Fruit fly (Drosophila melanogaster) whole organism, wandering third instar larva: ENCODE data around the gene PH4alphaMP.

Source experiments
- CG9705 ChIP-seq: fragments of 200-800 bp; sonication (Bioruptor generic); optimal IDR thresholded peaks from 2 replicates; lab custom pipeline; 2018; ENCODE audit warnings: missing biosample characterization, mild to moderate bottlenecking, missing genetic modification characterization
- CrebA ChIP-seq: fragments of 200-800 bp; sonication (Bioruptor generic); optimal IDR thresholded peaks from 2 replicates; lab custom pipeline; 2016; ENCODE audit warnings: missing biosample characterization, mild to moderate bottlenecking, missing genetic modification characterization, borderline replicate concordance
- Dfd ChIP-seq: fragments of >200 bp; optimal IDR thresholded peaks from 2 replicates; lab custom pipeline; 2017; ENCODE audit warnings: missing biosample characterization, missing genetic modification characterization
- GATAd ChIP-seq: sonication (Bioruptor generic); optimal IDR thresholded peaks from 2 replicates; lab custom pipeline; 2016; ENCODE audit warnings: missing biosample characterization, missing genetic modification characterization
- Hr83 ChIP-seq: fragments of 200-300 bp; sonication (Bioruptor generic); optimal IDR thresholded peaks from 2 replicates; lab custom pipeline; 2016; ENCODE audit warnings: missing biosample characterization, mild to moderate bottlenecking, missing genetic modification characterization, moderate library complexity; ENCODE audit not compliant: poor library complexity, severe bottlenecking
- Jra ChIP-seq: sonication (Bioruptor generic); optimal IDR thresholded peaks from 2 replicates; lab custom pipeline; 2016; ENCODE audit warnings: missing biosample characterization, missing genetic modification characterization
- Myc ChIP-seq: fragments of >200 bp; optimal IDR thresholded peaks from 2 replicates; lab custom pipeline; 2017
- N ChIP-seq: fragments of >200 bp; optimal IDR thresholded peaks from 2 replicates; lab custom pipeline; 2018; ENCODE audit warnings: missing biosample characterization, missing external identifiers, missing genetic modification characterization
- OdsH ChIP-seq: fragments of 200-800 bp; sonication (Bioruptor generic); optimal IDR thresholded peaks from 2 replicates; lab custom pipeline; 2016; ENCODE audit warnings: missing biosample characterization, mild to moderate bottlenecking, missing genetic modification characterization
- Rel ChIP-seq, 2 experiments: fragments of 200-800 bp; sonication (Bioruptor generic) in 1 of 2; optimal IDR thresholded peaks; 2 replicates in 1 of 2; 3 replicates in 1 of 2; lab custom pipeline; 2016 to 2019; ENCODE audit warnings: mild to moderate bottlenecking in 2 of 2, missing biosample characterization in 2 of 2, missing genetic modification characterization in 2 of 2, moderate library complexity in 1 of 2
- Sp1 ChIP-seq: fragments of 200-800 bp; sonication (Bioruptor generic); optimal IDR thresholded peaks from 3 replicates; lab custom pipeline; 2019; ENCODE audit warnings: missing biosample characterization, mild to moderate bottlenecking, missing genetic modification characterization, moderate library complexity
- Vsx2 ChIP-seq: fragments of 200-300, 225-300 bp; sonication (Bioruptor generic); optimal IDR thresholded peaks from 2 replicates; lab custom pipeline; 2018; ENCODE audit warnings: missing biosample characterization, missing genetic modification characterization; ENCODE audit not compliant: partially characterized antibody
- brk ChIP-seq: fragments of 200-800 bp; sonication (Bioruptor generic); optimal IDR thresholded peaks from 2 replicates; lab custom pipeline; 2016; ENCODE audit warnings: missing biosample characterization, mild to moderate bottlenecking, missing genetic modification characterization
- dmrt93B ChIP-seq: fragments of 200-800 bp; sonication (Bioruptor generic); optimal IDR thresholded peaks from 2 replicates; lab custom pipeline; 2018; ENCODE audit warnings: missing biosample characterization, mild to moderate bottlenecking, missing genetic modification characterization
- dsf ChIP-seq: sonication (Bioruptor generic); optimal IDR thresholded peaks from 2 replicates; lab custom pipeline; 2016; ENCODE audit warnings: missing biosample characterization, missing genetic modification characterization, borderline replicate concordance
- ey ChIP-seq: fragments of 200-800 bp; sonication (Bioruptor generic); optimal IDR thresholded peaks from 2 replicates; lab custom pipeline; 2016; ENCODE audit warnings: missing biosample characterization, missing genetic modification characterization
- foxo ChIP-seq, 2 experiments: fragments of 200-800 bp; sonication (Bioruptor generic); optimal IDR thresholded peaks; 2 replicates in 1 of 2; 3 replicates in 1 of 2; lab custom pipeline; 2016 to 2017; ENCODE audit warnings: missing biosample characterization in 2 of 2, missing genetic modification characterization in 2 of 2
- h ChIP-seq: fragments of 200-800 bp; sonication (Bioruptor generic); optimal IDR thresholded peaks from 3 replicates; lab custom pipeline; 2016; ENCODE audit warnings: missing biosample characterization, mild to moderate bottlenecking, missing genetic modification characterization
- lola ChIP-seq: fragments of >200 bp; optimal IDR thresholded peaks from 2 replicates; lab custom pipeline; 2017; ENCODE audit warnings: missing biosample characterization, missing genetic modification characterization
- sage ChIP-seq: fragments of 200-800 bp; sonication (Bioruptor generic); optimal IDR thresholded peaks from 2 replicates; lab custom pipeline; 2016; ENCODE audit warnings: missing biosample characterization, mild to moderate bottlenecking, missing genetic modification characterization
- tai ChIP-seq: sonication (Bioruptor generic); optimal IDR thresholded peaks from 2 replicates; lab custom pipeline; 2016; ENCODE audit warnings: missing biosample characterization, missing genetic modification characterization
- usp ChIP-seq: fragments of >200 bp; optimal IDR thresholded peaks from 2 replicates; lab custom pipeline; 2017; ENCODE audit warnings: missing biosample characterization, missing genetic modification characterization
- woc ChIP-seq: sonication (Bioruptor generic); optimal IDR thresholded peaks from 2 replicates; lab custom pipeline; 2016; ENCODE audit warnings: missing biosample characterization, mild to moderate bottlenecking, missing genetic modification characterization

Gene PH4alphaMP

DNA sequence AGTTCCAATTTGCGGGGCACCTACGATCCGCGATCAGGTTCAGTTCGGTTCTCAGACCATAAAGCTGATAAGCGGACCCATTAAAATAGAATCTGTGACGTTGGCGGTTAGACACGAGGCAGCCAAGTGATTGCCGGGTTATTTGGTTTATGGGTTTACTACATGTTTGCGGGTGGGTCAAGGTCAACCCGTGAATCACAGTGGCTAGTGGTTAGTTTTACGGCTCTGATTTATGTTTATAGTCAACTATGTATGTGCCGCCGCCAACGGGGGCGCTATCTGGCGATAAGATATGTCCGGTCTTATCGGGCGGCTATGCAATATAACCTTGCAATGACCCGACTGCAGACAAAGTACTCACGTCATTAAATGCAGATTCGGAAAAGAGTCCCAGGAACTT is 46.5 kb downstream of the PH4alphaMP start:
- TF ChIP-seq CrebA (peak; percentile 22), brk (GFP tag; lab: Kevin White, UChicago) (no peak), sage (no peak)

DNA sequence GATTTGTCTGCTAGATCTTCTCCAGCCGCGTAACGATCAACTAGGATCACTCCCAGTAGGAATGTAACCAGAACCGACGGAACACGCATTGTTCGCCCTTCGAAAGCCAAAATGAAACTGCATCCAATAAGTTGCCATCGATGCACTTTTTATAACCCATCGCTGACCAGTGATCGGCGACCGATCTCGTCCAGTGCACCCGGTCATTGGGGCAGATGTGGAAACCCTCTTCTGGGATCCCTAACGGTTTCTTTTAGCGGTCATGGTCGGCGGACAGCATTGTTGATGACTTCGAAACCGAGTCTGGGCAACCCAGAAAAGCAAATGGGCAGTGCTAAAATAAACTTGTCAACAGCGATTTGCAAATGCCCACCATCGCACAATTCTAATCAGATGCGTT is 51.0 kb downstream of the PH4alphaMP start, which contains the start of gene Osi23:
TSS of gene Osi23 (minus strand) at position 101 of the 400 bp plus-strand sequence.
- TF ChIP-seq h (GFP tag; lab: Kevin White, UChicago): no peak
- no peak for TF ChIP-seq dmrt93B (GFP tag; lab: Kevin White, UChicago)
- no peak for TF ChIP-seq GATAd (GFP tag; lab: Kevin White, UChicago)
- no peak for TF ChIP-seq foxo (GFP tag; optimal IDR thresholded peaks at IDR 0.05; lab: Kevin White, UChicago)
- no peak for TF ChIP-seq lola
- TF ChIP-seq, all 38 proteins: peak for 0

DNA sequence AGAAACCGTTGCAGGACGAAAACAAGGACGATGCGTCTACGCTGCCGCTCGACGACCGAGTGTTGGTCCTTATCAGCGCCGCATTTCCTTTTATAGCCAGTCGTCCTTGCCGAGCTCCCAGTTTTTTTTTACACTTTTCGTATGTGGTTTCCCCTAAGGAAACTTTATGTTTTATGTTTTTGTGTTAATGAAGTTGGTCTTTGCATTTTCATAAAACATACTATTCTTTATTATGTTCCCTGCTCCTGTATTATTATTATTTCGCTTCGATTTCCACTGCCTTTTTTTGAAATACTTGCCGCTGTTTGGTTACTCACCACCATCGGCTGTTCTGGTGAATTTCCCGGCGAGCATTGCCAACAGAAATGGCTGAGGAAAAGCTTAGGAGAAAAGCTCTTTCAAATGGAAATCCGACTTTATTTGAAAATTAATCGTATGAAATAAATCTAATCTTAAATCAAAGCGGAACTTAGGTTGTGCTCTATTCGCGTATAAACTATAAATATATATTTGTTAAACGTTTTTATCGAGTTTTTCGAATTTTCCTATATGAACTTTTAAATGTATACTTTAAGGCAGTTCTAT is 52.3 kb downstream of the PH4alphaMP start, which contains the start of gene CG15537:
TSS of gene CG15537 (minus strand) at position 51 of the 585 bp plus-strand sequence.
- no peak for TF ChIP-seq CrebA
- no peak for TF ChIP-seq Hr83 (GFP tag; lab: Kevin White, UChicago)
- no peak for TF ChIP-seq woc (GFP tag; lab: Kevin White, UChicago)
- TF ChIP-seq OdsH (GFP tag; lab: Kevin White, UChicago): no peak
- no peak for TF ChIP-seq N (GFP tag; lab: Kevin White, UChicago)
- no peak for TF ChIP-seq usp (GFP tag; lab: Kevin White, UChicago)
- TF ChIP-seq Myc (lab: Kevin White, UChicago): no peak
- no peak for TF ChIP-seq ey (GFP tag; lab: Kevin White, UChicago)
- no peak for TF ChIP-seq h (GFP tag; lab: Kevin White, UChicago)
- no peak for TF ChIP-seq Rel (GFP tag; optimal IDR thresholded peaks at IDR 0.05; lab: Kevin White, UChicago)
- TF ChIP-seq Rel (tag; optimal IDR thresholded peaks at IDR 0.05; lab: Kevin White, UChicago): no peak
- no peak for TF ChIP-seq Dfd (GFP tag; lab: Kevin White, UChicago)
- TF ChIP-seq Vsx2: no peak
- TF ChIP-seq dsf: no peak
- TF ChIP-seq Jra: no peak
- TF ChIP-seq Sp1: no peak
- no peak for TF ChIP-seq sage
- TF ChIP-seq CG9705 (GFP tag; lab: Kevin White, UChicago): no peak
- TF ChIP-seq tai (GFP tag; lab: Kevin White, UChicago): no peak
